Worm (Caenorhabditis elegans): Measurements from ENCODE around the gene C15C8.5.

DNA sequence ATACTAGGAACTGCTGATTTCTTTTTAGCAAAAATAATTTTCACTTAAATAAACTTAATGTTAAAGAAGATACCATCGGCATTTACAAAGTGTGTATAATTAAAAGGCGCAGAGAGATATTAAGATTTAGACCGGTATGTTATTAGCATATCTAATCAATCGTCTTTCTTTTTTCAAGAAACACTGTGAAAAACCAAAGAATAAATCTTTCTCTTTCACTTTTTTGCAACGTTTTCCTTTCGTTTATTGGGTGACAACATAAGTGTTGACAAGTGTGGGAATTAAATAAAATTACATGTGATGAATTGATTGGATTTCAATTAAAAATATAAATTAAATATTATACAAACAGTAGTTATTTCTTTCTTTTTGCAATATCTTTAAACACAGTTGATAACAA is 4.6 kb downstream of the C15C8.5 start, which contains the start of gene C15C8.8:
- TF ChIP-seq fos-1 (tag; optimal IDR thresholded peaks at IDR 0.05) (no peak), elt-2 (tag; optimal IDR thresholded peaks at IDR 0.05) (no peak), R02D3.7 (tag; optimal IDR thresholded peaks at IDR 0.05) (no peak), ama-1 (optimal IDR thresholded peaks at IDR 0.05) (no peak), nhr-76 (tag; optimal IDR thresholded peaks at IDR 0.05) (no peak), nhr-67 (tag; optimal IDR thresholded peaks at IDR 0.05) (no peak), lin-15B (tag; optimal IDR thresholded peaks at IDR 0.05) (no peak)
